Worm (Caenorhabditis elegans) whole organism, L4/young adult: Measurements from ENCODE around the gene C53D6.10.

Experiments used
- W03F9.2 ChIP-seq: fragments of 150-350 bp; optimal IDR thresholded peaks from 2 replicates; lab custom pipeline; 2014; ENCODE audit warnings: missing biosample characterization, missing genetic modification characterization
- dao-5 ChIP-seq: sonication (generic microtip); optimal IDR thresholded peaks from 2 replicates; lab custom pipeline; 2016; ENCODE audit warnings: missing genotype, missing genetic modification characterization, moderate library complexity, missing compliant biosample characterization
- him-1 ChIP-seq: sonication (generic microtip); optimal IDR thresholded peaks from 2 replicates; lab custom pipeline; 2016; ENCODE audit warnings: missing genotype, missing genetic modification reagents, missing genetic modification characterization, missing compliant biosample characterization

Gene C53D6.10

ce11 chrIV:9032550-9032949 lies 1.7 kb downstream of the C53D6.10 start, which contains the start of gene C53D6.6:
Gene C53D6.6, minus strand, starts transcription at chrIV:9032667.
- TF ChIP-seq him-1 (tag; lab: Kevin White, UChicago) (no peak), dao-5 (tag; lab: Kevin White, UChicago) (no peak), W03F9.2 (tag; lab: Kevin White, UChicago) (no peak)

DNA sequence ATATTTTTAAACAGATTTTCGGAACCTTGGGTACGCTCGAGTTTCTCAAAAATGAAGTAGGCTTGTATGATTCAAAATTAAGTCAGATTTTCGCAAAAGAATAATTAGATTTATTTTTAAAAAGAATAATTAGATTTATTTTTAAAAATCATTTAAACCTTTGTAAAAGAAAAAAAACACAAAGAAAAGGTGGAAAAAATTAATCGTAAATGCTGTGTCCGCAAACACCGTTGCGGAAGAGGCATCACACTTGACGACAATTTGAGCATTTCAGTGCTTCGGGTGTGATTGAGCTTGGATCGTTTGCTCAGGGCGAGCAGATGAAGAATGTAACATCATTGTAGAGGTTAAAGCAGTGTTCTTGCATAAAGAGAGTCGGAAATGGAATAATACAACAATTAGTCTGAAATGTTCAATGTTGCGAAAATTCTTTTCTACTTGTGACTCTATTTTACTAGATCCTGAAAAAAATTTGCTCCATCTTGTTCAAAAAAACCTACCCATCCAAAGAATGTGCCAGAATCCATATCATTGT lies 12.9 kb downstream of the C53D6.10 start:
- TF ChIP-seq him-1 (tag; lab: Kevin White, UChicago): no peak
- no peak for TF ChIP-seq dao-5 (tag; lab: Kevin White, UChicago)
- TF ChIP-seq W03F9.2 (tag; lab: Kevin White, UChicago): no peak

DNA sequence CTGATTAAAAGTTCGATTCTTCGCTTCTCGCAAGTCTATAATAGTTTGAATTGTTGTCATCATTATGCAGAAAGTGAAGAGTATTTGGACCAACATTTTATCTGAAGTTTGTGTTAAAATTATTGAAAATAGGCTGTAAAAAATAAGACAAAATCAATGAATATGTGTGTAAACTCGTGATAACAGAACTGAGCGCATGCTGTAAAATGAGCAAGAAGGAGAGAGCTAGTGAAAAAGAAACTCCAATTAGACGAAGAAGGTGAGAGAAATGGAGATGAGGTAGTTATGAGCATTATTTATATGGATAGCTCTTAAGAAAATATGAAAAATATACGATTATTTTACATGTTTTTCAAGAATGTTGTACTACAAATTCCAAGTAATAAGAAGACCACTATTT lies 13.4 kb downstream of the C53D6.10 start, which contains the start of gene C53D6.4:
C53D6.4 (minus strand) TSS at position 101 of the 400 bp plus-strand sequence.
- TF ChIP-seq him-1 (tag; lab: Kevin White, UChicago): no peak
- TF ChIP-seq W03F9.2 (tag; lab: Kevin White, UChicago): no peak

DNA sequence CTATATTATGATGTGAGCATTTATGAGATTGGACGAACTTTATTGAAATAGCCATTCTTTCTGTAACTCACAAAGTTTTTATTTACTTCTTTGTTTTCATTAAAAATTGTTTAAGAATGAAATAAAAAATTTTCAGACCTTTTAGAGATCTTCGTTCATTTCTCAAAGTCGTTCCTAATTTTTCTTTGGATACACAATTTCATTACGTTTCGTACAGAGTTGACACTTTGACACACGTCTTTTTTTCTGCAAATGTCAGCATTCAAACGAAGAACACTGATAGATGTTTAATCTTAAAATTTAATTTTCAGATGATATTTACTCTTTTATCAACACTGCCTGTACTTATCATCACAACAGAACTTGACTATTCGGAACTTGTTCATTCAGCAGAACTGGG lies 17.8 kb downstream of the C53D6.10 start, which contains the start of gene acc-2:
acc-2 (plus strand) TSS at position 301 of the 400 bp plus-strand sequence.
- TF ChIP-seq him-1 (tag; lab: Kevin White, UChicago) (no peak), W03F9.2 (tag; lab: Kevin White, UChicago) (no peak), dao-5 (tag; lab: Kevin White, UChicago) (no peak)

DNA sequence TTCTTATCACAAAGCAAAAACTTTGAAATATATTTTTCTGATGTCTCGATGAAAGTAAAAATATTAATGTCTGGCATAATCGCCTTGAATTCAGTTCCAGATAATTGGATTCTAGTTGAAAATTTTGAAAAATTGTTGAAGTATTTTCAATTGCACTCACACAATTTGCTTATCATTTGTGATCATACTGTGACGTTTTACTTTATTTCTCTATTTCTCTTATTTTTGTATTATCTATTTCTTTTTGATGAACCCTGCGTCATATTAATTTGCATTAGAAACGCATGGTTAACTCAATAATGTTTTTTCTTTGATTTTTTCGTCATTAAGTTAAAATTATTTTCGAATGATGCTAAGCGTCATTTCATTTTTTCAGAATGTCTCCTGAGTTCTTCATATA lies 24.0 kb downstream of the C53D6.10 start, which contains the start of gene C53D6.11:
C53D6.11 (plus strand) TSS at position 328 of the 400 bp plus-strand sequence.
- TF ChIP-seq dao-5 (tag; lab: Kevin White, UChicago) (no peak), W03F9.2 (tag; lab: Kevin White, UChicago) (no peak), him-1 (tag; lab: Kevin White, UChicago) (no peak)

- no peak for TF ChIP-seq W03F9.2 (tag; lab: Kevin White, UChicago)
- TF ChIP-seq him-1 (tag; lab: Kevin White, UChicago): no peak
- TF ChIP-seq dao-5 (tag; lab: Kevin White, UChicago): no peak
These were observed 26.3 kb downstream of the C53D6.10 start for ce11 chrIV:9007947-9008346.

- TF ChIP-seq W03F9.2 (tag; lab: Kevin White, UChicago): no peak
- no peak for TF ChIP-seq him-1 (tag; lab: Kevin White, UChicago)
- TF ChIP-seq dao-5 (tag; lab: Kevin White, UChicago): no peak
These were observed 28.9 kb downstream of the C53D6.10 start, which contains the start of gene unc-129 for ce11 chrIV:9005310-9005709. Gene unc-129, minus strand, starts transcription at chrIV:9005410.

DNA sequence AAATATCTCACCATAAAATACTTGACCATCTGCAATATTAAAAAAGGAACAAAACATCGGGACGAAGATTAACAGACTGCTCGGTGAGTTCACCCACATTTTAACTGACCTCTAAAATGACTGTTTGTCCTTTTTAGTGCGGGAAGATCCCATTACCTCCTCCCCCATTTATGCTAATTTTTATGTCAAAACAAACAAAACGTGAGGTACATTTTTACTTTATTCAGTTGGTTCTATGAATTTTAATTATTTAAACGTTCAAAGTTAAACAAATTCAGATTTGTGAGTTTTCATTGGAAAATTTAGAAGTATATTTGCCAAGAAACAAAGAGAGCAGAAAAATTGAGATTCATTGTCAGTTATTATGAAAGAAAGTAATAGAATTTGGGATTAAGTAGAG lies 31.6 kb downstream of the C53D6.10 start, which contains the start of gene C53D6.8:
C53D6.8 (minus strand) TSS at position 101 of the 400 bp plus-strand sequence.
- TF ChIP-seq dao-5 (tag; lab: Kevin White, UChicago) (no peak), him-1 (tag; lab: Kevin White, UChicago) (no peak), W03F9.2 (tag; lab: Kevin White, UChicago) (no peak)

- TF ChIP-seq W03F9.2 (tag; lab: Kevin White, UChicago) (no peak), dao-5 (tag; lab: Kevin White, UChicago) (no peak), him-1 (tag; lab: Kevin White, UChicago) (no peak)
These were observed 33.1 kb downstream of the C53D6.10 start for ce11 chrIV:9001184-9001583.

DNA sequence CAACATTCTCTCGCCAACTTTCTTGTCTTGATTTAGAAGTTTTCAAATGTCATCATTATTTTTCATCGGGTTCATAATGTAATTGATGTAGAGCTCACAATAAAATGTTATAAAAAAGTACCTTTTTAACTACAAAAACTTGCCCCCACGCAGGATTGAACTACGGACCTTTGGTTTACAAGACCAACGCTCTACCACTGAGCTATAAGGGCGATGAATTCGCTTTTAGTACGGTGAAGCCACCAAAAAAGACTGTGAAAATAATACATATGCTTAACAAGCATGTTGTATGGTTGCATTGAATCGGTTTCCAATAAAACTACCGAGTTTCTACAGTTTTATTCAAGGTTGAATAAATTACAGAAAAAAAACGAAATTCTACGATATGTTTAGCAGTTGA lies 33.6 kb downstream of the C53D6.10 start:
- TF ChIP-seq dao-5 (tag; lab: Kevin White, UChicago) (no peak), W03F9.2 (tag; lab: Kevin White, UChicago) (no peak), him-1 (tag; lab: Kevin White, UChicago) (no peak)

ce11 chrIV:8994487-8994886 lies 39.8 kb downstream of the C53D6.10 start:
- TF ChIP-seq him-1 (tag; lab: Kevin White, UChicago) (no peak), dao-5 (tag; lab: Kevin White, UChicago) (no peak), W03F9.2 (tag; lab: Kevin White, UChicago) (no peak)

ce11 chrIV:8992786-8993185 lies 41.5 kb downstream of the C53D6.10 start, which contains the start of gene mltn-12:
Gene mltn-12, plus strand, starts transcription at chrIV:8993086.
- no peak for TF ChIP-seq W03F9.2 (tag; lab: Kevin White, UChicago)
- TF ChIP-seq dao-5 (tag; lab: Kevin White, UChicago): no peak
- TF ChIP-seq him-1 (tag; lab: Kevin White, UChicago): no peak

ce11 chrIV:8986761-8987316 lies 47.4 kb downstream of the C53D6.10 start, which contains the start of gene bre-1:
Gene bre-1, plus strand, starts transcription at chrIV:8987266.
- TF ChIP-seq W03F9.2 (tag; lab: Kevin White, UChicago) (no peak), dao-5 (tag; lab: Kevin White, UChicago) (no peak), him-1 (tag; lab: Kevin White, UChicago) (no peak)
